Worm (Caenorhabditis elegans) whole organism, young adult: Measurements from ENCODE around the gene K08H2.7.

Experiments used
- B0019.2 ChIP-seq: fragments of 200-800 bp; sonication (Bioruptor generic); conservative IDR thresholded peaks from 2 replicates; pipeline ENCODE4 v1.3.6; 2022; ENCODE audit warnings: missing genetic modification reagents, missing genetic modification characterization, missing compliant biosample characterization
- B0261.1 ChIP-seq: sonication (generic microtip); optimal IDR thresholded peaks from 2 replicates; lab custom pipeline; 2016; ENCODE audit warnings: mild to moderate bottlenecking, missing genetic modification characterization, moderate library complexity, missing compliant biosample characterization
- F49E8.2 ChIP-seq: sonication (generic microtip); optimal IDR thresholded peaks from 3 replicates; lab custom pipeline; 2017; ENCODE audit warnings: missing genetic modification characterization, mild to moderate bottlenecking, missing compliant biosample characterization, antibody characterized with exemption, moderate library complexity; ENCODE audit not compliant: insufficient read depth
- F57C9.4 ChIP-seq: sonication (generic microtip); optimal IDR thresholded peaks from 2 replicates; lab custom pipeline; 2017; ENCODE audit warnings: mild to moderate bottlenecking, missing genetic modification characterization, missing compliant biosample characterization
- Y67H2A.10 ChIP-seq: fragments of 200-800 bp; sonication (Bioruptor generic); conservative IDR thresholded peaks from 2 replicates; pipeline ENCODE4 v1.3.6; 2022; ENCODE audit warnings: missing genetic modification reagents, missing genetic modification characterization, missing compliant biosample characterization
- ZK185.1 ChIP-seq: sonication (generic microtip); optimal IDR thresholded peaks from 2 replicates; lab custom pipeline; 2016; ENCODE audit warnings: mild to moderate bottlenecking, missing genetic modification characterization, missing compliant biosample characterization; ENCODE audit not compliant: poor library complexity, severe bottlenecking
- aptf-2 ChIP-seq: fragments of 200-800 bp; sonication (Bioruptor generic); conservative IDR thresholded peaks from 2 replicates; pipeline ENCODE4 v1.3.6; 2022; ENCODE audit warnings: missing genetic modification reagents, missing genetic modification characterization, missing compliant biosample characterization
- madf-10 ChIP-seq: sonication (generic microtip); optimal IDR thresholded peaks from 2 replicates; lab custom pipeline; 2016; ENCODE audit warnings: mild to moderate bottlenecking, missing genetic modification characterization, missing compliant biosample characterization
- mxl-1 ChIP-seq: sonication (generic microtip); optimal IDR thresholded peaks from 2 replicates; lab custom pipeline; 2016; ENCODE audit warnings: missing genetic modification characterization, missing compliant biosample characterization
- nhr-179 ChIP-seq: sonication (generic microtip); optimal IDR thresholded peaks from 2 replicates; lab custom pipeline; 2016; ENCODE audit warnings: mild to moderate bottlenecking, missing genetic modification characterization, missing compliant biosample characterization
- snpc-4 ChIP-seq, 5 experiments: fragments of 150-350 bp in 1 of 5; sonication (generic microtip) in 4 of 5; optimal IDR thresholded peaks; 2 replicates each; lab custom pipeline; 2014 to 2018; ENCODE audit warnings: missing genetic modification characterization in 5 of 5, missing biosample characterization in 3 of 5, antibody characterized with exemption in 2 of 5, mild to moderate bottlenecking in 2 of 5, missing compliant biosample characterization in 2 of 5, missing genotype in 2 of 5, moderate library complexity in 2 of 5, missing genetic modification reagents in 1 of 5
- unc-62 ChIP-seq: fragments of 150-350 bp; optimal IDR thresholded peaks from 2 replicates; lab custom pipeline; 2014; ENCODE audit warnings: missing biosample characterization, missing genetic modification reagents, missing genetic modification characterization

DNA sequence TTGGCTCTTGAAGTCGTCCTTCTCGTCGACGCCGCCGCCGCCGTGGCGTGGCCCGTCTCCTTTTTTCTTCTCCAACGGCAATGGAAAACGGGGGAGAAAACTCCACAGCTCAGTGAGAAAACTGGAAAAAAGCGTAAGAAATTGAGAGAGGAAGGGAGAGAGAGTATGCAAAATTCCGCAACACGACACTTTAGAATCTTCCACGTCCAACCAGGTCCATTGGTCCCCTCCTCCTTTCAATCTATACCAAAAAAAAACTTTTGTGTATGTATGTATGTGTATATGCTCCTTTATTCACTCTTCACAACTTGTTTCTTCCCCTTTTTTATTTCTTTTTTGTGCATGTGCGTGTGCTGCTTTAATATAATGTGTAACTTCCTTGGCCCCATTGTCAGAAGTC, 39.2 kb downstream of the K08H2.7 start:
- no peak for TF ChIP-seq B0261.1
- TF ChIP-seq F49E8.2 (tag; lab: Kevin White, UChicago): no peak
- TF ChIP-seq B0019.2 (GFP tag; lab: Robert Waterston, UW): no peak
- no peak for TF ChIP-seq F57C9.4
- no peak for TF ChIP-seq mxl-1 (tag; lab: Kevin White, UChicago)
- no peak for TF ChIP-seq madf-10 (tag; lab: Kevin White, UChicago)
- TF ChIP-seq snpc-4 (GFP tag; optimal IDR thresholded peaks at IDR 0.05; lab: Kevin White, UChicago): no peak
- TF ChIP-seq snpc-4 (tag; optimal IDR thresholded peaks at IDR 0.05; lab: Kevin White, UChicago): no peak
- no peak for TF ChIP-seq nhr-179 (tag; lab: Kevin White, UChicago)
- no peak for TF ChIP-seq ZK185.1 (tag; lab: Kevin White, UChicago)
- TF ChIP-seq aptf-2 (GFP tag; lab: Robert Waterston, UW): no peak
- no peak for TF ChIP-seq Y67H2A.10
- TF ChIP-seq unc-62 (GFP tag; lab: Kevin White, UChicago): no peak
